Worm (Caenorhabditis elegans) whole organism, young adult: Measurements from ENCODE around the gene str-200.
"Not testable (repeated sequence)": the region's sequence is repeated elsewhere in the genome, so short reads cannot be mapped to it uniquely, and the experiment has no call there.

ENCODE experiments used
- C06A6.2 ChIP-seq: fragments of 200-800 bp; sonication (Bioruptor generic); conservative IDR thresholded peaks from 2 replicates; pipeline ENCODE4 v1.3.6; 2022; ENCODE audit warnings: missing genetic modification characterization, missing compliant biosample characterization
- C17E4.6 ChIP-seq: fragments of 200-800 bp; sonication (Bioruptor generic); IDR thresholded peaks from 2 replicates; pipeline ENCODE4 v1.3.6; 2022; ENCODE audit warnings: missing genetic modification reagents, missing genetic modification characterization, missing compliant biosample characterization
- F37B4.10 ChIP-seq: fragments of 200-800 bp; sonication (Bioruptor generic); IDR thresholded peaks from 2 replicates; pipeline ENCODE4 v1.3.6; 2022; ENCODE audit warnings: missing genetic modification characterization, missing compliant biosample characterization
- F49E8.2 ChIP-seq: sonication (generic microtip); optimal IDR thresholded peaks from 3 replicates; lab custom pipeline; 2017; ENCODE audit warnings: missing genetic modification characterization, mild to moderate bottlenecking, missing compliant biosample characterization, antibody characterized with exemption, moderate library complexity; ENCODE audit not compliant: insufficient read depth
- F52B5.7 ChIP-seq: sonication (generic microtip); optimal IDR thresholded peaks from 2 replicates; lab custom pipeline; 2016; ENCODE audit warnings: mild to moderate bottlenecking, missing genetic modification characterization, missing compliant biosample characterization
- akir-1 ChIP-seq: fragments of 200-800 bp; sonication (Bioruptor generic); optimal IDR thresholded peaks from 2 replicates; lab custom pipeline; 2018; ENCODE audit warnings: mild to moderate bottlenecking, missing genetic modification characterization, moderate library complexity, missing compliant biosample characterization
- atf-7 ChIP-seq: sonication (generic microtip); optimal IDR thresholded peaks from 2 replicates; lab custom pipeline; 2017; ENCODE audit warnings: mild to moderate bottlenecking, missing genetic modification characterization, missing compliant biosample characterization
- athp-1 ChIP-seq: sonication (generic microtip); optimal IDR thresholded peaks from 2 replicates; lab custom pipeline; 2017; ENCODE audit warnings: mild to moderate bottlenecking, missing genetic modification characterization, missing compliant biosample characterization
- attf-6 ChIP-seq: fragments of 200-800 bp; sonication (Bioruptor generic); IDR thresholded peaks from 2 replicates; pipeline ENCODE4 v1.3.6; 2022; ENCODE audit warnings: missing genetic modification reagents, missing genetic modification characterization, missing compliant biosample characterization
- cebp-2 ChIP-seq: fragments of 200-800 bp; sonication (Bioruptor generic); IDR thresholded peaks from 2 replicates; pipeline ENCODE4 v1.3.6; 2022; ENCODE audit warnings: missing genetic modification characterization, missing compliant biosample characterization
- ceh-100 ChIP-seq: fragments of 200-800 bp; sonication (Bioruptor generic); IDR thresholded peaks from 2 replicates; pipeline ENCODE4 v1.3.6; 2022; ENCODE audit warnings: missing genetic modification reagents, missing genetic modification characterization, missing compliant biosample characterization
- ceh-40 ChIP-seq: fragments of 200-800 bp; sonication (Bioruptor generic); IDR thresholded peaks from 2 replicates; pipeline ENCODE4 v1.3.6; 2022; ENCODE audit warnings: missing genetic modification characterization, missing compliant biosample characterization
- dox-1 ChIP-seq: fragments of 200-800 bp; sonication (Bioruptor generic); IDR thresholded peaks from 2 replicates; pipeline ENCODE4 v1.3.6; 2022; ENCODE audit warnings: missing genetic modification reagents, missing genetic modification characterization, missing compliant biosample characterization
- ets-4 ChIP-seq: fragments of 200-800 bp; sonication (Bioruptor generic); optimal IDR thresholded peaks from 2 replicates; lab custom pipeline; 2018; ENCODE audit warnings: mild to moderate bottlenecking, missing genetic modification characterization, missing compliant biosample characterization
- gei-17 ChIP-seq: fragments of 200-800 bp; sonication (Bioruptor generic); optimal IDR thresholded peaks from 2 replicates; lab custom pipeline; 2018; ENCODE audit warnings: mild to moderate bottlenecking, missing genetic modification characterization, missing compliant biosample characterization
- lin-54 ChIP-seq: fragments of 200-800 bp; sonication (Bioruptor generic); optimal IDR thresholded peaks from 2 replicates; lab custom pipeline; 2018; ENCODE audit warnings: mild to moderate bottlenecking, missing genetic modification characterization, missing compliant biosample characterization
- rec-8 ChIP-seq, 2 experiments: sonication (generic microtip); optimal IDR thresholded peaks; 2 replicates each; lab custom pipeline; 2016; ENCODE audit warnings: mild to moderate bottlenecking in 2 of 2, missing genetic modification characterization in 2 of 2, missing genetic modification reagents in 2 of 2, missing genotype in 2 of 2, missing biosample characterization in 1 of 2, missing compliant biosample characterization in 1 of 2, moderate library complexity in 1 of 2
- snpc-3.4 ChIP-seq: sonication (generic microtip); optimal IDR thresholded peaks from 2 replicates; lab custom pipeline; 2017; ENCODE audit warnings: missing genetic modification characterization, mild to moderate bottlenecking, missing compliant biosample characterization, antibody characterized with exemption, moderate library complexity, missing genotype, missing genetic modification reagents
- snpc-4 ChIP-seq, 5 experiments: fragments of 150-350 bp in 1 of 5; sonication (generic microtip) in 4 of 5; optimal IDR thresholded peaks; 2 replicates each; lab custom pipeline; 2014 to 2018; ENCODE audit warnings: missing genetic modification characterization in 5 of 5, missing biosample characterization in 3 of 5, antibody characterized with exemption in 2 of 5, mild to moderate bottlenecking in 2 of 5, missing compliant biosample characterization in 2 of 5, missing genotype in 2 of 5, moderate library complexity in 2 of 5, missing genetic modification reagents in 1 of 5
- ztf-18 ChIP-seq: sonication (generic microtip); optimal IDR thresholded peaks from 2 replicates; lab custom pipeline; 2016; ENCODE audit warnings: missing genotype, mild to moderate bottlenecking, missing genetic modification characterization, missing compliant biosample characterization
- ztf-28 ChIP-seq: fragments of 200-800 bp; sonication (Bioruptor generic); IDR thresholded peaks from 2 replicates; pipeline ENCODE4 v1.3.6; 2022; ENCODE audit warnings: missing genetic modification reagents, missing genetic modification characterization, missing compliant biosample characterization

Gene str-200

ce11 chrV:17416833-17417232 is 41.1 kb downstream of the str-200 start, which contains the start of gene clc-21:
TSS of gene clc-21 (plus strand) at chrV:17417133.
- no peak for TF ChIP-seq rec-8 (tag; optimal IDR thresholded peaks at IDR 0.05; lab: Kevin White, UChicago)
- no peak for TF ChIP-seq ets-4 (GFP tag; lab: Kevin White, UChicago)
- TF ChIP-seq C17E4.6 (GFP tag; lab: Robert Waterston, UW), result no peak
- TF ChIP-seq ceh-100 (GFP tag; lab: Robert Waterston, UW), result no peak

ce11 chrV:17414951-17415350 is 43.0 kb downstream of the str-200 start, which contains the start of gene T27C5.12:
TSS of gene T27C5.12 (plus strand) at chrV:17415251.
- TF ChIP-seq C17E4.6 (GFP tag; lab: Robert Waterston, UW) (no peak), athp-1 (tag; lab: Kevin White, UChicago) (no peak), ztf-28 (GFP tag; lab: Robert Waterston, UW) (no peak), ceh-40 (GFP tag; lab: Robert Waterston, UW) (no peak), lin-54 (GFP tag; lab: Kevin White, UChicago) (no peak), dox-1 (no peak), F49E8.2 (tag; lab: Kevin White, UChicago) (no peak), gei-17 (GFP tag; lab: Kevin White, UChicago) (no peak), C06A6.2 (GFP tag; lab: Robert Waterston, UW) (no peak), snpc-4 (GFP tag; optimal IDR thresholded peaks at IDR 0.05; lab: Kevin White, UChicago) (no peak), snpc-4 (tag; optimal IDR thresholded peaks at IDR 0.05; lab: Kevin White, UChicago) (no peak), cebp-2 (GFP tag; lab: Robert Waterston, UW) (no peak), F52B5.7 (no peak), attf-6 (GFP tag; lab: Robert Waterston, UW) (no peak), snpc-3.4 (tag; lab: Kevin White, UChicago) (no peak), F37B4.10 (GFP tag; lab: Robert Waterston, UW) (no peak), atf-7 (no peak)

- not testable (repeated sequence) for TF ChIP-seq akir-1 (GFP tag; lab: Kevin White, UChicago); ztf-18 (tag; lab: Kevin White, UChicago); lin-54 (GFP tag; lab: Kevin White, UChicago)
Measured at ce11 chrV:17409955-17410354, 48.0 kb downstream of the str-200 start, which contains the start of gene srh-132. TSS of gene srh-132 (plus strand) at chrV:17410255.
